Fruit fly (Drosophila melanogaster) whole organism, embryonic: ENCODE measurements around the gene CG11085.

Experiments used
- Atf6 ChIP-seq: fragments of 200-800 bp; sonication (Bioruptor generic); IDR thresholded peaks from 2 replicates; pipeline ENCODE4 v1.3.6; 2022; ENCODE audit warnings: missing biosample characterization, missing genetic modification characterization
- B-H2 ChIP-seq: fragments of 200-800 bp; sonication (Bioruptor generic); optimal IDR thresholded peaks from 2 replicates; lab custom pipeline; 2018; ENCODE audit warnings: missing biosample characterization, mild to moderate bottlenecking, missing genetic modification characterization
- Bteb2 ChIP-seq: fragments of 200-800 bp; sonication (Bioruptor generic); optimal IDR thresholded peaks from 2 replicates; lab custom pipeline; 2016; ENCODE audit warnings: missing biosample characterization, missing genetic modification characterization
- CG1024 ChIP-seq: fragments of 200-800 bp; sonication (Bioruptor generic); IDR thresholded peaks from 2 replicates; pipeline ENCODE4 v1.3.6; 2022; ENCODE audit warnings: missing biosample characterization, missing genetic modification characterization
- CG11456 ChIP-seq: fragments of 200-800 bp; sonication (Bioruptor generic); IDR thresholded peaks from 3 replicates; pipeline ENCODE4 v1.3.6; 2022; ENCODE audit warnings: missing biosample characterization, missing genetic modification characterization
- CG12071 ChIP-seq: fragments of 200-800 bp; sonication (Bioruptor generic); optimal IDR thresholded peaks from 3 replicates; lab custom pipeline; 2018; ENCODE audit warnings: missing biosample characterization, mild to moderate bottlenecking, missing genetic modification characterization
- CG12219 ChIP-seq: fragments of 200-800 bp; sonication (Bioruptor generic); optimal IDR thresholded peaks from 3 replicates; lab custom pipeline; 2018; ENCODE audit warnings: missing biosample characterization, mild to moderate bottlenecking, missing genetic modification characterization
- CG1233 ChIP-seq: fragments of 200-800 bp; sonication (Bioruptor generic); optimal IDR thresholded peaks from 4 replicates; lab custom pipeline; 2018; ENCODE audit warnings: missing biosample characterization, mild to moderate bottlenecking, missing genetic modification characterization
- CG17328 ChIP-seq: fragments of 200-800 bp; sonication (Bioruptor generic); IDR thresholded peaks from 2 replicates; pipeline ENCODE4 v1.3.6; 2022; ENCODE audit warnings: missing biosample characterization, missing genetic modification characterization
- CG17568 ChIP-seq: fragments of 200-800 bp; sonication (Bioruptor generic); optimal IDR thresholded peaks from 2 replicates; lab custom pipeline; 2018; ENCODE audit warnings: missing biosample characterization, mild to moderate bottlenecking, missing genetic modification characterization, moderate library complexity
- CG18262 ChIP-seq: fragments of 200-800 bp; optimal IDR thresholded peaks from 3 replicates; lab custom pipeline; 2019; ENCODE audit warnings: missing biosample characterization, mild to moderate bottlenecking, missing genetic modification characterization, moderate library complexity
- CG2202 ChIP-seq: fragments of 200-800 bp; sonication (Bioruptor generic); optimal IDR thresholded peaks from 2 replicates; lab custom pipeline; 2018; ENCODE audit warnings: missing biosample characterization, mild to moderate bottlenecking, missing genetic modification characterization
- CG2875 ChIP-seq: fragments of 200-800 bp; sonication (Bioruptor generic); optimal IDR thresholded peaks from 2 replicates; lab custom pipeline; 2017; ENCODE audit warnings: missing biosample characterization, mild to moderate bottlenecking, missing genetic modification characterization, missing genetic modification reagents
- CG4617 ChIP-seq: fragments of 200-800 bp; sonication (Bioruptor generic); optimal IDR thresholded peaks from 3 replicates; lab custom pipeline; 2016; ENCODE audit warnings: missing biosample characterization, missing genetic modification characterization, borderline replicate concordance
- CG5245 ChIP-seq: fragments of 200-800 bp; sonication (Bioruptor generic); optimal IDR thresholded peaks from 3 replicates; lab custom pipeline; 2016; ENCODE audit warnings: missing biosample characterization, missing genetic modification characterization
- CG6254 ChIP-seq: fragments of 200-800 bp; sonication (Bioruptor generic); optimal IDR thresholded peaks from 3 replicates; lab custom pipeline; 2017; ENCODE audit warnings: mild to moderate bottlenecking, missing biosample characterization, missing genetic modification reagents, missing genetic modification characterization
- CG6791 ChIP-seq: fragments of 200-800 bp; sonication (Bioruptor generic); IDR thresholded peaks from 3 replicates; pipeline ENCODE4 v1.3.6; 2022; ENCODE audit warnings: missing biosample characterization, missing genetic modification characterization; ENCODE audit not compliant: partially characterized antibody
- CG6813 ChIP-seq: fragments of 200-800 bp; sonication (Bioruptor generic); optimal IDR thresholded peaks from 2 replicates; lab custom pipeline; 2017; ENCODE audit warnings: missing biosample characterization, missing genetic modification characterization, mild to moderate bottlenecking, moderate library complexity, missing genetic modification reagents
- CG6854 ChIP-seq: fragments of 200-800 bp; sonication (Bioruptor generic); optimal IDR thresholded peaks from 3 replicates; lab custom pipeline; 2017; ENCODE audit warnings: missing biosample characterization, mild to moderate bottlenecking, missing genetic modification characterization
- CG7372 ChIP-seq: fragments of 200-800 bp; sonication (Bioruptor generic); IDR thresholded peaks from 2 replicates; pipeline ENCODE4 v1.3.6; 2022; ENCODE audit warnings: missing biosample characterization, missing genetic modification characterization
- CG7786 ChIP-seq: fragments of 200-800 bp; sonication (Bioruptor generic); optimal IDR thresholded peaks from 2 replicates; lab custom pipeline; 2016; ENCODE audit warnings: missing biosample characterization, missing genetic modification characterization
- CG8359 ChIP-seq: fragments of 200-800 bp; sonication (Bioruptor generic); optimal IDR thresholded peaks from 2 replicates; lab custom pipeline; 2017; ENCODE audit warnings: missing biosample characterization, mild to moderate bottlenecking, missing genetic modification characterization, borderline replicate concordance
- CG8944 ChIP-seq: fragments of 200-800 bp; sonication (Bioruptor generic); optimal IDR thresholded peaks from 3 replicates; lab custom pipeline; 2016; ENCODE audit warnings: missing biosample characterization, missing genetic modification characterization
- CG9876 ChIP-seq: fragments of 200-800 bp; sonication (Bioruptor generic); optimal IDR thresholded peaks from 2 replicates; lab custom pipeline; 2016; ENCODE audit warnings: missing biosample characterization, missing genetic modification characterization
- CoRest ChIP-seq: fragments of 200-800 bp; sonication (Bioruptor generic); optimal IDR thresholded peaks from 3 replicates; lab custom pipeline; 2018; ENCODE audit warnings: missing biosample characterization, mild to moderate bottlenecking, missing genetic modification characterization, moderate library complexity
- D19A ChIP-seq: fragments of 200-800 bp; optimal IDR thresholded peaks from 3 replicates; lab custom pipeline; 2019; ENCODE audit warnings: missing biosample characterization, mild to moderate bottlenecking, missing genetic modification characterization, moderate library complexity
- HLH3B ChIP-seq: fragments of 200-800 bp; sonication (Bioruptor generic); IDR thresholded peaks from 2 replicates; pipeline ENCODE4 v1.3.6; 2022; ENCODE audit warnings: missing biosample characterization, missing genetic modification characterization
- HLH4C ChIP-seq: fragments of 200-800 bp; sonication (Bioruptor generic); IDR thresholded peaks from 3 replicates; pipeline ENCODE4 v1.3.6; 2022; ENCODE audit warnings: missing biosample characterization, missing genetic modification characterization; ENCODE audit not compliant: partially characterized antibody
- Hmx ChIP-seq: fragments of 200-800 bp; sonication (Bioruptor generic); optimal IDR thresholded peaks from 2 replicates; lab custom pipeline; 2016; ENCODE audit warnings: missing biosample characterization, missing genetic modification characterization
- Mad ChIP-seq: fragments of 200-800 bp; sonication (Bioruptor generic); optimal IDR thresholded peaks from 2 replicates; lab custom pipeline; 2016; ENCODE audit warnings: missing biosample characterization, missing genetic modification characterization
- NfI ChIP-seq: fragments of 200-800 bp; sonication (Bioruptor generic); optimal IDR thresholded peaks from 3 replicates; lab custom pipeline; 2018; ENCODE audit warnings: missing biosample characterization, mild to moderate bottlenecking, missing genetic modification characterization, moderate library complexity
- PHDP ChIP-seq: fragments of 200-800 bp; sonication (Bioruptor generic); optimal IDR thresholded peaks from 3 replicates; lab custom pipeline; 2018; ENCODE audit warnings: missing biosample characterization, mild to moderate bottlenecking, missing genetic modification characterization, moderate library complexity
- Ravus ChIP-seq: fragments of 200-800 bp; sonication (Bioruptor generic); IDR thresholded peaks from 2 replicates; pipeline ENCODE4 v1.3.6; 2022; ENCODE audit warnings: missing biosample characterization, missing genetic modification characterization
- Rx ChIP-seq: fragments of 200-800 bp; sonication (Bioruptor generic); IDR thresholded peaks from 2 replicates; pipeline ENCODE4 v1.3.6; 2022; ENCODE audit warnings: missing biosample characterization, missing genetic modification characterization
- Scr ChIP-seq: fragments of 200-800 bp; sonication (Bioruptor generic); IDR thresholded peaks from 2 replicates; pipeline ENCODE4 v1.3.6; 2022; ENCODE audit warnings: missing biosample characterization, missing genetic modification characterization; ENCODE audit not compliant: partially characterized antibody
- Sox102F ChIP-seq: fragments of 200-800 bp; sonication (Bioruptor generic); optimal IDR thresholded peaks from 2 replicates; lab custom pipeline; 2018; ENCODE audit warnings: missing biosample characterization, mild to moderate bottlenecking, missing genetic modification characterization, moderate library complexity
- Usf ChIP-seq: fragments of 200-800 bp; sonication (Bioruptor generic); optimal IDR thresholded peaks from 2 replicates; lab custom pipeline; 2017; ENCODE audit warnings: missing genotype, missing biosample characterization, missing genetic modification characterization
- YL-1 ChIP-seq: fragments of 200-800 bp; sonication (Bioruptor generic); optimal IDR thresholded peaks from 3 replicates; lab custom pipeline; 2017; ENCODE audit warnings: missing biosample characterization, mild to moderate bottlenecking, missing genetic modification characterization
- cad ChIP-seq: fragments of >200 bp; optimal IDR thresholded peaks from 2 replicates; lab custom pipeline; 2017; ENCODE audit warnings: missing biosample characterization, missing genetic modification characterization
- cas ChIP-seq: fragments of 200-800 bp; sonication (Bioruptor generic); IDR thresholded peaks from 2 replicates; pipeline ENCODE4 v1.3.6; 2022; ENCODE audit warnings: missing biosample characterization, missing genetic modification characterization
- cwo ChIP-seq: fragments of 200-800 bp; sonication (Bioruptor generic); optimal IDR thresholded peaks from 3 replicates; lab custom pipeline; 2017; ENCODE audit warnings: missing biosample characterization, missing genetic modification characterization, mild to moderate bottlenecking, moderate library complexity, missing genetic modification reagents
- exex ChIP-seq: fragments of 200-800 bp; sonication (Bioruptor generic); optimal IDR thresholded peaks from 4 replicates; lab custom pipeline; 2018; ENCODE audit warnings: missing biosample characterization, mild to moderate bottlenecking, missing genetic modification characterization, moderate library complexity
- grau ChIP-seq: fragments of 200-800 bp; optimal IDR thresholded peaks from 3 replicates; lab custom pipeline; 2019; ENCODE audit warnings: missing biosample characterization, mild to moderate bottlenecking, missing genetic modification characterization, moderate library complexity
- lov ChIP-seq, 2 experiments: fragments of 200-800 bp in 1 of 2; fragments of >200 bp in 1 of 2; sonication (Bioruptor generic) in 1 of 2; IDR thresholded peaks in 1 of 2; optimal IDR thresholded peaks in 1 of 2; 2 replicates in 1 of 2; 3 replicates in 1 of 2; pipeline versions ENCODE4 v1.3.6 to Lab custom; 2017 to 2022; ENCODE audit warnings: missing biosample characterization in 1 of 2, missing genetic modification characterization in 1 of 2
- pan ChIP-seq, 4 experiments: fragments of >200 bp in 3 of 4; fragments of 200-800 bp in 1 of 4; sonication (Bioruptor generic) in 1 of 4; optimal IDR thresholded peaks in 3 of 4; IDR thresholded peaks in 1 of 4; 2 replicates each; pipeline versions ENCODE4 v1.3.6 to Lab custom; 2017 to 2022; ENCODE audit warnings: missing biosample characterization in 2 of 4, missing genetic modification characterization in 2 of 4, mixed read lengths in 1 of 4
- sens ChIP-seq: fragments of 200-800 bp; sonication (Bioruptor generic); peaks from one replicate; lab custom pipeline; 2016; ENCODE audit warnings: missing biosample characterization, missing genetic modification characterization
- sr ChIP-seq: fragments of 200-800 bp; sonication (Bioruptor generic); IDR thresholded peaks from 3 replicates; pipeline ENCODE4 v1.3.6; 2022; ENCODE audit warnings: missing biosample characterization, missing genetic modification characterization
- vvl ChIP-seq: fragments of 200-800 bp; sonication (Bioruptor generic); IDR thresholded peaks from 2 replicates; pipeline ENCODE4 v1.3.6; 2022; ENCODE audit warnings: missing biosample characterization, missing genetic modification characterization
- zen2 ChIP-seq: fragments of 200-800 bp; sonication (Bioruptor generic); IDR thresholded peaks from 3 replicates; pipeline ENCODE4 v1.3.6; 2022; ENCODE audit warnings: missing biosample characterization, missing genetic modification characterization; ENCODE audit not compliant: partially characterized antibody

The CG11085 gene

dm6 chrX:12629564-12629963 is 13.4 kb downstream of the CG11085 start, which contains the start of the genes Aven and CG2540 (continued):
- no peak for TF ChIP-seq lov (optimal IDR thresholded peaks at IDR 0.05; lab: Kevin White, UChicago)
- TF ChIP-seq lov (GFP tag; IDR thresholded peaks at IDR 0.05; lab: Robert Waterston, UW), result no peak
- peak; percentile 55; the same call in 1 of the 3 replicates for TF ChIP-seq CG11456
- TF ChIP-seq HLH4C (GFP tag; lab: Robert Waterston, UW), result no peak
- TF ChIP-seq CG9876 (GFP tag; lab: Kevin White, UChicago), result no peak
- TF ChIP-seq cwo (GFP tag; lab: Kevin White, UChicago), result peak; percentile 80
- TF ChIP-seq CG8359 (GFP tag; lab: Kevin White, UChicago), result peak; percentile 44
- TF ChIP-seq pan (optimal IDR thresholded peaks at IDR 0.05; lab: Kevin White, UChicago), result no peak
- peak in 1 of 2 experiments; percentile 69 for TF ChIP-seq pan (GFP tag; optimal IDR thresholded peaks at IDR 0.05 in 1 of 2, IDR thresholded peaks at IDR 0.05 in 1 of 2)
- no peak for TF ChIP-seq CG8944 (GFP tag; lab: Kevin White, UChicago)
- TF ChIP-seq YL-1 (GFP tag; lab: Kevin White, UChicago), result peak; percentile 61
- TF ChIP-seq CG1024, result no peak
- peak; percentile 37 for TF ChIP-seq Usf (GFP tag; lab: Kevin White, UChicago)
- TF ChIP-seq CG1233 (GFP tag; lab: Kevin White, UChicago), result peak; percentile 80
- peak; percentile 54 for TF ChIP-seq CG2875 (GFP tag; lab: Kevin White, UChicago)
- peak; percentile 44 for TF ChIP-seq CG12219 (GFP tag; lab: Kevin White, UChicago)
- peak; percentile 93 for TF ChIP-seq B-H2 (GFP tag; lab: Kevin White, UChicago)
- no peak for TF ChIP-seq zen2 (GFP tag; lab: Robert Waterston, UW)
- no peak for TF ChIP-seq Bteb2 (GFP tag; lab: Kevin White, UChicago)
- TF ChIP-seq Ravus (GFP tag; lab: Robert Waterston, UW), result peak; percentile 10; the same call in 1 of the 2 replicates
- peak; percentile 67 for TF ChIP-seq CG2202 (tag; lab: Kevin White, UChicago)
- peak; percentile 92 for TF ChIP-seq CoRest (tag; lab: Kevin White, UChicago)
- TF ChIP-seq CG7372 (GFP tag; lab: Robert Waterston, UW), result peak; percentile 59
- TF ChIP-seq CG17568 (GFP tag; lab: Kevin White, UChicago), result peak; percentile 49
- no peak for TF ChIP-seq cas
- peak; percentile 88 for TF ChIP-seq PHDP (tag; lab: Kevin White, UChicago)
- TF ChIP-seq sens (GFP tag; lab: Kevin White, UChicago), result peak; percentile 67
- peak; percentile 83; the same call in 1 of the 2 replicates for TF ChIP-seq vvl (GFP tag; lab: Robert Waterston, UW)
- no peak for TF ChIP-seq Rx
- TF ChIP-seq Atf6 (GFP tag; lab: Robert Waterston, UW), result peak; percentile 32; the same call in 1 of the 2 replicates
- peak; percentile 44 for TF ChIP-seq CG5245
- TF ChIP-seq HLH3B, result peak; percentile 45
- peak; percentile 6 for TF ChIP-seq CG12071 (GFP tag; lab: Kevin White, UChicago)
- peak; percentile 85 for TF ChIP-seq D19A (tag; lab: Kevin White, UChicago)
- TF ChIP-seq NfI, result peak; percentile 85
- TF ChIP-seq Mad (GFP tag; lab: Kevin White, UChicago), result no peak
- TF ChIP-seq CG6254 (GFP tag; lab: Kevin White, UChicago), result peak; percentile 72
- TF ChIP-seq CG6813 (GFP tag; lab: Kevin White, UChicago), result peak; percentile 85
- 0 out of 2 replicates have a peak, but pooled peaks have one; percentile 13 for TF ChIP-seq Scr (GFP tag; lab: Robert Waterston, UW)
- TF ChIP-seq CG18262, result peak; percentile 88
- peak; percentile 90 for TF ChIP-seq grau (tag; lab: Kevin White, UChicago)
- TF ChIP-seq Hmx (GFP tag; lab: Kevin White, UChicago), result no peak
- TF ChIP-seq cad (GFP tag; lab: Kevin White, UChicago), result no peak
- TF ChIP-seq CG7786 (GFP tag; lab: Kevin White, UChicago), result no peak
- peak; percentile 76 for TF ChIP-seq exex (tag; lab: Kevin White, UChicago)
- peak; percentile 81 for TF ChIP-seq CG6854 (GFP tag; lab: Kevin White, UChicago)
- TF ChIP-seq Sox102F (GFP tag; lab: Kevin White, UChicago), result peak; percentile 83
- TF ChIP-seq CG6791 (GFP tag; lab: Robert Waterston, UW), result no peak
- TF ChIP-seq CG17328 (GFP tag; lab: Robert Waterston, UW), result peak; percentile 47; the same call in 1 of the 2 replicates
- TF ChIP-seq CG4617 (GFP tag; lab: Kevin White, UChicago), result peak; percentile 55
- TF ChIP-seq sr (GFP tag; lab: Robert Waterston, UW), result no peak
